Fruit fly (Drosophila melanogaster): Measurements from ENCODE around the gene CG13907.
A peak's percentile ranks its signal among the peaks of the same experiment; 100 is the strongest.

Gene CG13907

DNA sequence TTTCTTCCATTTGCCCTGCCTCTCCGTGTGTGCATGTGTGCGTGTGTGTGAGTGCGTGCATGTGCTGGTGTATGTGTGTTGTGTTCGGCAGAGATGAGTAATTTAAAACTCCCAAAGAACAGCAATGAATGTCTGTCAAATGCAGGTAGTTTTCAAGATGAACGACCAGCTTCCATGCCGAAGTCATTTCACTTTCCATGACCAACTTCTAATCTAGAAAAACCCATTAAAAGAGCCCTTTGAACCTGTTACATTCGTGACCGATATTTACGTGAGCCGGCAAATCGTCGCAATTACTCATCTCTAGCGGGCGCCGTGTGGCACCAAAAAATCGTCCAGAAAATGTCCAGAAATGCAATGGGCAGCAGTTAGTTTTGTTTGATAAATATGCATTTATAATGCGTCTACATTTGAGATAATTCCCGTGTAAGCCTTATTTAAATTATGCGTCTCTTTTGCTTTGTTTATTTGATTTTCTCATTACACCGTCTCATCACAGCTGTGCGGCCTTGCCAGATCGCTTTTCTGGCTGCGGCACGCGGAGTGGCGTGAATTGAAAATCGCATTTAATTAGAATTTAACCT lies 9.3 kb downstream of the CG13907 start (continued):
- TF ChIP-seq ro (GFP tag; IDR thresholded peaks at IDR 0.05) (no peak), fd102C (GFP tag; optimal IDR thresholded peaks at IDR 0.05) (no peak), aop (GFP tag; IDR thresholded peaks at IDR 0.05) (no peak), knrl (GFP tag; IDR thresholded peaks at IDR 0.05; ENCODE audit: partially characterized antibody) (peak; percentile 89; the same call in 2 of the 3 replicates), wdn (GFP tag; IDR thresholded peaks at IDR 0.05) (no peak), Sry-δ (GFP tag; optimal IDR thresholded peaks at IDR 0.05) (peak; percentile 96), tgo (GFP tag; IDR thresholded peaks at IDR 0.05) (0 out of 3 replicates have a peak, but pooled peaks have one; percentile 17), jing (GFP tag; optimal IDR thresholded peaks at IDR 0.05) (no peak), zen2 (GFP tag; IDR thresholded peaks at IDR 0.05; ENCODE audit: partially characterized antibody) (peak; percentile 59; the same call in 1 of the 3 replicates), pum (GFP tag; optimal IDR thresholded peaks at IDR 0.05) (peak; percentile 48), Ets97D (GFP tag; optimal IDR thresholded peaks at IDR 0.05) (peak; percentile 32), HLH54F (GFP tag; optimal IDR thresholded peaks at IDR 0.05) (peak; percentile 51), z (GFP tag; IDR thresholded peaks at IDR 0.05) (no peak), dan (GFP tag; IDR thresholded peaks at IDR 0.05) (no peak), cato (GFP tag; optimal IDR thresholded peaks at IDR 0.05; ENCODE audit: borderline replicate concordance) (peak; percentile 11), CG8478 (optimal IDR thresholded peaks at IDR 0.05) (peak; percentile 85), eve (GFP tag; optimal IDR thresholded peaks at IDR 0.05) (no peak), CG10565 (GFP tag; optimal IDR thresholded peaks at IDR 0.05) (no peak), Nf-YC (tag; optimal IDR thresholded peaks at IDR 0.05) (peak; percentile 44), sug (tag; optimal IDR thresholded peaks at IDR 0.05) (peak; percentile 54), Atf6 (GFP tag; IDR thresholded peaks at IDR 0.05) (no peak), dm (GFP tag; optimal IDR thresholded peaks at IDR 0.05) (peak; percentile 82), HLH3B (GFP tag; IDR thresholded peaks at IDR 0.05) (no peak), H2.0 (GFP tag; IDR thresholded peaks at IDR 0.05) (no peak), az2 (GFP tag; optimal IDR thresholded peaks at IDR 0.05) (peak; percentile 46), twi (tag; optimal IDR thresholded peaks at IDR 0.05) (peak; percentile 15), ac (GFP tag; optimal IDR thresholded peaks at IDR 0.05) (no peak), unc-4 (GFP tag; IDR thresholded peaks at IDR 0.05; ENCODE audit: partially characterized antibody) (peak; percentile 74), zfh2 (GFP tag; optimal IDR thresholded peaks at IDR 0.05) (peak; percentile 62), CG31441 (GFP tag; IDR thresholded peaks at IDR 0.05) (peak; percentile 9; the same call in 1 of the 2 replicates), hbn (GFP tag; IDR thresholded peaks at IDR 0.05; ENCODE audit: partially characterized antibody) (peak; percentile 74), CG6765 (GFP tag; optimal IDR thresholded peaks at IDR 0.05) (no peak), CG6175 (GFP tag; IDR thresholded peaks at IDR 0.05) (0 out of 3 replicates have a peak, but pooled peaks have one; percentile 45), ap (GFP tag; IDR thresholded peaks at IDR 0.05) (no peak), CG10209 (GFP tag; optimal IDR thresholded peaks at IDR 0.05) (no peak), wek (GFP tag; optimal IDR thresholded peaks at IDR 0.05) (no peak), zfh1 (GFP tag; IDR thresholded peaks at IDR 0.05) (0 out of 3 replicates have a peak, but pooled peaks have one; percentile 34), CG17361 (GFP tag; IDR thresholded peaks at IDR 0.05) (peak; percentile 71; the same call in 2 of the 3 replicates), grau (tag; optimal IDR thresholded peaks at IDR 0.05) (peak; percentile 41), CG9817 (tag; optimal IDR thresholded peaks at IDR 0.05) (peak; percentile 50), Sin3A (optimal IDR thresholded peaks at IDR 0.05) (peak; percentile 93), CG15514 (GFP tag; optimal IDR thresholded peaks at IDR 0.05) (peak; percentile 26), CG10959 (GFP tag; IDR thresholded peaks at IDR 0.05) (no peak), TFAM (GFP tag; optimal IDR thresholded peaks at IDR 0.05) (no peak), nerfin-1 (tag; optimal IDR thresholded peaks at IDR 0.05) (no peak), sisA (GFP tag; IDR thresholded peaks at IDR 0.05) (peak; percentile 40; the same call in 1 of the 2 replicates), Camta (GFP tag; optimal IDR thresholded peaks at IDR 0.05) (peak; percentile 20), CHES-1-like (GFP tag; optimal IDR thresholded peaks at IDR 0.05) (peak; percentile 80), CG17912 (GFP tag; optimal IDR thresholded peaks at IDR 0.05) (peak; percentile 5), CG7745 (tag; optimal IDR thresholded peaks at IDR 0.05) (no peak), insv (GFP tag; optimal IDR thresholded peaks at IDR 0.05) (peak in 1 of 2 experiments; percentile 32)
